Worm (Caenorhabditis elegans): ENCODE results near the gene dars-1.

The dars-1 gene

DNA sequence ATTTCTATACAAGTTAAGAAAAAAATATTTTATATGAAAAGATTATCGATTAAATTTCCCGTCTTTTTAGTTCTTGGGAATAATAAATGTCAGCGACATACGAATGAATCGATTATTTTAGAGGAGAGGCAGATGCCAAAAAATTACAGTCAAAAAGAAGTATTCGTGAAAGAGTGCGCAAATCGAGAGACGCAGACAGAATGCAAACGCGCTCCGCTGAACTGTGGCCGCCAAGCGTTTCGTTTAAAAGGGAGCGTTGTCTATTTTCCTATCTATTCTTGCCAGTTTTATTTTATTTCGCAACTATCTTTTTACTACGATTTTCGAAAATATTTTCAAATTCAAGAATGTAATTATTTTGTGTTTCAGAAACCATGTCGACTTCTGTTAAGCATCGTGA, 23.9 kb downstream of the dars-1 start, which contains the start of gene baf-1 (continued):
- TF ChIP-seq K11D2.4 (GFP tag; IDR thresholded peaks at IDR 0.05) (peak; percentile 60; the same call in 1 of the 2 replicates), ccch-3 (GFP tag; optimal IDR thresholded peaks at IDR 0.05) (no peak), nhr-27 (tag; optimal IDR thresholded peaks at IDR 0.05) (no peak), rcor-1 (GFP tag; IDR thresholded peaks at IDR 0.05) (no peak), ztf-6 (GFP tag; IDR thresholded peaks at IDR 0.05) (no peak), Y56A3A.18 (GFP tag; IDR thresholded peaks at IDR 0.05) (no peak), ets-4 (GFP tag; optimal IDR thresholded peaks at IDR 0.05) (no peak), mxl-1 (tag; optimal IDR thresholded peaks at IDR 0.05) (no peak), lin-26 (GFP tag; IDR thresholded peaks at IDR 0.05) (no peak), Y95B8A.8 (GFP tag; IDR thresholded peaks at IDR 0.05) (no peak), ZK185.1 (tag; optimal IDR thresholded peaks at IDR 0.05; ENCODE audit: poor library complexity, severe bottlenecking) (no peak), ama-1 (optimal IDR thresholded peaks at IDR 0.05) (no peak), ama-1 (GFP tag; optimal IDR thresholded peaks at IDR 0.05) (no peak), chd-7 (tag; optimal IDR thresholded peaks at IDR 0.05) (no peak), lag-1 (GFP tag; IDR thresholded peaks at IDR 0.05) (no peak), madf-8 (GFP tag; conservative IDR thresholded peaks at IDR 0.05) (0 out of 2 replicates have a peak, but pooled peaks have one; percentile 15), aptf-2 (GFP tag; conservative IDR thresholded peaks at IDR 0.05) (no peak), snpc-4 (GFP tag; optimal IDR thresholded peaks at IDR 0.05) (no peak), snpc-4 (tag; optimal IDR thresholded peaks at IDR 0.05) (peak in 2 of 4 experiments; percentile 38 to 41), K12H6.12 (tag; optimal IDR thresholded peaks at IDR 0.05) (no peak), sea-2 (GFP tag; IDR thresholded peaks at IDR 0.05) (no peak), F22D6.2 (tag; optimal IDR thresholded peaks at IDR 0.05) (no peak), B0035.1 (tag; optimal IDR thresholded peaks at IDR 0.05) (no peak), rpc-1 (optimal IDR thresholded peaks at IDR 0.05) (no peak), rpc-1 (tag; optimal IDR thresholded peaks at IDR 0.05) (no peak), gei-17 (GFP tag; optimal IDR thresholded peaks at IDR 0.05) (no peak), F52B5.7 (tag; optimal IDR thresholded peaks at IDR 0.05) (no peak), aptf-3 (GFP tag; IDR thresholded peaks at IDR 0.05) (no peak), dpff-1 (tag; optimal IDR thresholded peaks at IDR 0.05) (no peak), nhr-80 (tag; optimal IDR thresholded peaks at IDR 0.05) (peak; percentile 40), ztf-22 (GFP tag; optimal IDR thresholded peaks at IDR 0.05) (no peak), atf-7 (tag; optimal IDR thresholded peaks at IDR 0.05) (peak; percentile 10), F57C9.4 (tag; optimal IDR thresholded peaks at IDR 0.05) (no peak), Y53G8AR.9 (GFP tag; conservative IDR thresholded peaks at IDR 0.05) (no peak; the same call in 1 of the 2 replicates), ztf-3 (GFP tag; optimal IDR thresholded peaks at IDR 0.05) (no peak), unc-130 (GFP tag; optimal IDR thresholded peaks at IDR 0.05) (peak; percentile 25), rec-8 (tag; optimal IDR thresholded peaks at IDR 0.05) (no peak), nhr-90 (tag; optimal IDR thresholded peaks at IDR 0.05) (no peak), lin-54 (GFP tag; optimal IDR thresholded peaks at IDR 0.05) (peak; percentile 65), lsl-1 (GFP tag; optimal IDR thresholded peaks at IDR 0.05) (peak; percentile 44), hlh-12 (tag; optimal IDR thresholded peaks at IDR 0.05) (no peak), F37B4.10 (GFP tag; IDR thresholded peaks at IDR 0.05) (no peak), D2030.7 (GFP tag; IDR thresholded peaks at IDR 0.05) (peak; percentile 27; the same call in 1 of the 2 replicates), lin-40 (tag; optimal IDR thresholded peaks at IDR 0.05) (peak; percentile 50), C17E4.6 (GFP tag; IDR thresholded peaks at IDR 0.05) (no peak), lsy-27 (tag; optimal IDR thresholded peaks at IDR 0.05; ENCODE audit: borderline replicate concordance, insufficient read depth) (no peak), snpc-3.4 (tag; optimal IDR thresholded peaks at IDR 0.05) (peak; percentile 11), F57A8.1 (GFP tag; optimal IDR thresholded peaks at IDR 0.05) (no peak)

All from whole organism, young adult.